Fruit fly (Drosophila melanogaster) whole organism: ENCODE data around the gene Pdh.

ENCODE experiments used
- CG8478 ChIP-seq: fragments of >200 bp; optimal IDR thresholded peaks from 2 replicates; lab custom pipeline; 2018; ENCODE audit warnings: inconsistent platforms
- Dll ChIP-seq: fragments of >200 bp; optimal IDR thresholded peaks from 2 replicates; lab custom pipeline; 2017
- EcR ChIP-seq, 2 experiments: fragments of >200 bp; optimal IDR thresholded peaks; 2 replicates each; lab custom pipeline; 2017; ENCODE audit warnings: missing biosample characterization in 2 of 2, missing genetic modification characterization in 2 of 2, missing genetic modification reagents in 2 of 2
- psq ChIP-seq: fragments of >200 bp; optimal IDR thresholded peaks from 2 replicates; lab custom pipeline; 2017
- usp ChIP-seq: fragments of >200 bp; optimal IDR thresholded peaks from 2 replicates; lab custom pipeline; 2017; ENCODE audit warnings: missing biosample characterization, missing genetic modification characterization, mixed read lengths

dm6 chr3L:16349686-16350085 is 4.4 kb downstream of the Pdh start:
- TF ChIP-seq psq (lab: Kevin White, UChicago) (no peak), Dll (lab: Kevin White, UChicago) (no peak), CG8478 (no peak), EcR (GFP tag; optimal IDR thresholded peaks at IDR 0.05; lab: Kevin White, UChicago) (no peak), usp (GFP tag; lab: Kevin White, UChicago) (no peak)
